Fruit fly (Drosophila melanogaster): ENCODE measurements around the gene kto.

The kto gene

dm6 chr3L:19844507-19844906 lies 8.1 kb downstream of the kto start:
- TF ChIP-seq N (GFP tag; optimal IDR thresholded peaks at IDR 0.05) = no peak
- peak; percentile 96 for TF ChIP-seq Dfd (GFP tag; optimal IDR thresholded peaks at IDR 0.05)

DNA sequence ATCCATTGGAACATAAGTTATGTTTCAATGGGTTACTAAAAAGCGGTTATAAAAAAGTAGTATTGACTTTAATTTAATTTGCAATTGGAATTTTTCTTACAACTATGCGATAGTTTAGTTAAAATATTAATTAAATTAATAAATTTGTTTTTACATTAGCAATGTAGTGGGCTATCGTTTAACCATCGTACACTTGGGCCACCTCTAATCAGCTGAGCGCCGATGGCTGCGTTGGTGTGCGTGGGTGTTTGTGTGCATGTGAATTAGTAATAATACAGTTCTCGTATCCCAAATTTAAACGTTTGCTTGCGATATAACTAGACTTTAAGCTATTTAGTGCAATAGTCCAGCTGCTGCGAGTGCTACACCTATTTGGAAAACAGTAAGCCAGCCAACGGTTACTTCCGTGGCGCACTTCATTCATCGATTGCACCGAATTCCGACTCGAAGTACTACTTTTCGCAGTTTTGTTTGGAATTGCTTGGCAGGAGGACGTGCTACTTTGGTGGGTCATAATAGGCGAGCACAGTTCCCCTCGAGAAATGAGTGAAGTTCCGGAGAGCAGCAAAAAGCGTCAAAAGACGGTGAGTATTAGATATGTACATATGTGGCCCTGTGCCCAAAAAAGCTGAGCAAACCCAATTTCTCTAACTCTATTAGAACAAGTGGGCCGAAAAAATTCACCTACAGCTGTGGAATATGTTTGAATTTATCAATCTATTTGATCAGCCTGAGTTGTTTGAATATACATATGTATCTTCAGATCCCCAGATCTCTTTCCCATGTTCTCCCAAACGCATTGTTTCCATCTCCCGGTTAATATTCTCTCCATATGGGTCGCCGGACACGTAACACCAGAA lies 8.9 kb downstream of the kto start, which contains the start of gene Papss:
Papss (plus strand) TSS at position 247 of the 860 bp plus-strand sequence.
- no peak for TF ChIP-seq usp (GFP tag; optimal IDR thresholded peaks at IDR 0.05)
- TF ChIP-seq Rel (GFP tag; optimal IDR thresholded peaks at IDR 0.05) = no peak
- TF ChIP-seq Rel (tag; optimal IDR thresholded peaks at IDR 0.05) = no peak
- TF ChIP-seq psq (GFP tag; optimal IDR thresholded peaks at IDR 0.05) = peak; percentile 8
- no peak for TF ChIP-seq dsf (GFP tag; optimal IDR thresholded peaks at IDR 0.05; ENCODE audit: borderline replicate concordance)
- peak; percentile 6 for TF ChIP-seq ey (GFP tag; optimal IDR thresholded peaks at IDR 0.05)
- TF ChIP-seq woc (GFP tag; optimal IDR thresholded peaks at IDR 0.05) = no peak
- no peak for TF ChIP-seq h (GFP tag; optimal IDR thresholded peaks at IDR 0.05)
- peak; percentile 24 for TF ChIP-seq Hr83 (GFP tag; optimal IDR thresholded peaks at IDR 0.05; ENCODE audit: poor library complexity, severe bottlenecking)

- TF ChIP-seq Rel (GFP tag; optimal IDR thresholded peaks at IDR 0.05) (no peak), Rel (tag; optimal IDR thresholded peaks at IDR 0.05) (peak; percentile 35), Mio (GFP tag; optimal IDR thresholded peaks at IDR 0.05) (no peak), dmrt93B (GFP tag; optimal IDR thresholded peaks at IDR 0.05) (no peak)
Observed at dm6 chr3L:19845907-19846301, 9.5 kb downstream of the kto start.

DNA sequence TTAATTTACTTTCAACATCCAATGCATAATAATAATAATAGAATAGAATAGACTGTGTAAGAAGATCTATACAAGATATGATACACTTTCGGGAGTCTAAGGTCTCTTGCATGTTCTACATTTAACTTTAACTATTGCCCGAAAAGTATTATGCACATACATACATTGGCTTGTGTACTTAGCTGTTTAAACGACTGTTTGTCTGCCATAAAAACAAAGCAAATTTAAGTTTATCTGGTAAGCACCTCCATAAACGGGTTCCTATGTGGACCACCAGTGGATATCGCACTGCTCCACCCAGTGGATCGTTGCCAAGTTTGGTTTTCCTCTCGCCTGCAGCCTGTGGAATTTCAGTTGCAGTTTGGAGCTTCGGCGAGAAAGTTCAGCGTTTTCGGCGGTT lies 10.5 kb downstream of the kto start:
- TF ChIP-seq Sp1 (GFP tag; optimal IDR thresholded peaks at IDR 0.05) = no peak
- TF ChIP-seq Hr83 (GFP tag; optimal IDR thresholded peaks at IDR 0.05; ENCODE audit: poor library complexity, severe bottlenecking) = peak; percentile 88
- peak in 1 of 2 experiments; percentile 2 for TF ChIP-seq foxo (GFP tag; optimal IDR thresholded peaks at IDR 0.05)
- TF ChIP-seq sv (GFP tag; optimal IDR thresholded peaks at IDR 0.05) = no peak
- no peak for TF ChIP-seq Mio (GFP tag; optimal IDR thresholded peaks at IDR 0.05)
- no peak for TF ChIP-seq fru (GFP tag; optimal IDR thresholded peaks at IDR 0.05)

DNA sequence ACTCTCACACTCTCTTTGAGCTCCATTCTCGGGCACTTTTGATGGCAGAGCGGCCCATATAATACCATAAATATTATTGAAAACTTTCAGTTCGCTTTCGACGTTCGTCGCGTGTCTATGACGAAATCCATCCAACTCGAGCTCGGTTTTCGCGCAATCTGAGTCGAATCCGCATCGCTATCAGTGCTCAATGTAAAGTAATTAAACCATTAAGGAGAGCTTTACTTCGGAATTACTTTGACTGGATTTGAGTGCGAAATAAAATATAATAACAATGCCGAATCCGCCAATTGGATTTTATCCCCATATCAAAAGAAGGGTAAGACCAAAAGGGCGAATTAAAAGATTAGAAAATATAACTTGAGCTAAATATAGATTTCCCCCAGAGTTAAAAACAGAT lies 11.7 kb downstream of the kto start:
- no peak for TF ChIP-seq dsf (GFP tag; optimal IDR thresholded peaks at IDR 0.05; ENCODE audit: borderline replicate concordance)
- TF ChIP-seq sage (GFP tag; optimal IDR thresholded peaks at IDR 0.05) = no peak
- TF ChIP-seq fru (GFP tag; optimal IDR thresholded peaks at IDR 0.05) = no peak
- no peak for TF ChIP-seq brk (GFP tag; optimal IDR thresholded peaks at IDR 0.05)
- TF ChIP-seq tai (GFP tag; optimal IDR thresholded peaks at IDR 0.05) = no peak
- TF ChIP-seq CG9705 (GFP tag; optimal IDR thresholded peaks at IDR 0.05) = no peak
- TF ChIP-seq Sp1 (GFP tag; optimal IDR thresholded peaks at IDR 0.05) = no peak
- no peak for TF ChIP-seq lola (GFP tag; optimal IDR thresholded peaks at IDR 0.05)

DNA sequence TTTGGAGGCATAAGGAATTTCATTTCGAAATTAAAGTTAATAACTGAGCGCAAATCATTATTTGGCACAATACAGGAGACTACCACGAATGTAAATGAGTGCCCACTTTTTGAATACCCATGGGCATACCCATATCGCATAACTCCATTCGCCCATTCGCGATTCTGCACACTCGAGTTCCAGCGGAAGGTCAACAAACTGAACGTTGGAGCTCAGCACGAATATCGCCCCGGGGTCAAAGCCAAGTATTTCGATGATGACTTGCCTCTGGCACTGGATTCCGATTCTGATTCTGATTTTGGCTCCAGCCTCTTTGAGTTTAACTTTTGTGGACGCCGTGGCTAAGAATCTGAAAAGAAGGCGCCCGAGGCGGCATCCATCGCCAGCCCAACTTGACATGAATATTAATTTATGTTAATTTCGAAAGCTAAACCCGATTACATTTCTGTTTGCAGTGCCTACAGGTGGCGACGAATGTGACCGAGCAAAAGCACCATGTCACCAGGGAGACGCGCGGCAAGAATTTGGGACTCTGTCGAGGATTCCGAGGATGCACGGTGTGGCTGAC lies 21.6 kb downstream of the kto start:
- TF ChIP-seq Sp1 (GFP tag; optimal IDR thresholded peaks at IDR 0.05) (no peak), ey (GFP tag; optimal IDR thresholded peaks at IDR 0.05) (no peak), Mio (GFP tag; optimal IDR thresholded peaks at IDR 0.05) (no peak), Dfd (GFP tag; optimal IDR thresholded peaks at IDR 0.05) (no peak), jim (GFP tag; optimal IDR thresholded peaks at IDR 0.05) (no peak), pan (optimal IDR thresholded peaks at IDR 0.05) (no peak), brk (GFP tag; optimal IDR thresholded peaks at IDR 0.05) (no peak), fru (GFP tag; optimal IDR thresholded peaks at IDR 0.05) (no peak), Jra (GFP tag; optimal IDR thresholded peaks at IDR 0.05) (no peak), sage (GFP tag; optimal IDR thresholded peaks at IDR 0.05) (no peak), woc (GFP tag; optimal IDR thresholded peaks at IDR 0.05) (no peak), CrebA (GFP tag; optimal IDR thresholded peaks at IDR 0.05; ENCODE audit: borderline replicate concordance) (no peak), N (GFP tag; optimal IDR thresholded peaks at IDR 0.05) (no peak), OdsH (GFP tag; optimal IDR thresholded peaks at IDR 0.05) (no peak), HLH106 (tag; optimal IDR thresholded peaks at IDR 0.05) (no peak), usp (GFP tag; optimal IDR thresholded peaks at IDR 0.05) (no peak), tai (GFP tag; optimal IDR thresholded peaks at IDR 0.05) (no peak)
